Worm (Caenorhabditis elegans): ENCODE results near the gene C04G6.13.
A peak's percentile ranks its signal among the peaks of the same experiment; 100 is the strongest.

- TF ChIP-seq php-3 (GFP tag; IDR thresholded peaks at IDR 0.05) (peak; percentile 58; the same call in 1 of the 2 replicates), R02D3.7 (tag; optimal IDR thresholded peaks at IDR 0.05) (peak; percentile 4), fkh-10 (GFP tag; optimal IDR thresholded peaks at IDR 0.05) (peak; percentile 0), nhr-6 (tag; optimal IDR thresholded peaks at IDR 0.05) (peak; percentile 62), tra-1 (GFP tag; IDR thresholded peaks at IDR 0.05) (peak; percentile 87), lir-3 (tag; optimal IDR thresholded peaks at IDR 0.05) (peak; percentile 78), lim-7 (GFP tag; IDR thresholded peaks at IDR 0.05) (peak; percentile 97), nhr-76 (tag; optimal IDR thresholded peaks at IDR 0.05) (no peak), set-16 (GFP tag; IDR thresholded peaks at IDR 0.05) (no peak)
These were observed 11.0 kb downstream of the C04G6.13 start for ce11 chrII:5105020-5105419.
